Worm (Caenorhabditis elegans) whole organism, L3 larva: ENCODE measurements around the gene sec-22.

ENCODE experiments used
- R02D3.7 ChIP-seq: fragments of 150-350 bp; optimal IDR thresholded peaks from 2 replicates; lab custom pipeline; 2014; ENCODE audit warnings: missing biosample characterization, missing genetic modification characterization
- ZK546.5 ChIP-seq: sonication (generic microtip); optimal IDR thresholded peaks from 2 replicates; lab custom pipeline; 2017; ENCODE audit warnings: missing biosample characterization, missing genetic modification characterization
- aly-2 ChIP-seq: fragments of 150-350 bp; optimal IDR thresholded peaks from 2 replicates; lab custom pipeline; 2014; ENCODE audit warnings: missing biosample characterization, missing genetic modification characterization
- ama-1 ChIP-seq: fragments of 150-350 bp; optimal IDR thresholded peaks from 2 replicates; lab custom pipeline; 2018
- ceh-16 ChIP-seq: sonication (generic microtip); optimal IDR thresholded peaks from 2 replicates; lab custom pipeline; 2017; ENCODE audit warnings: missing biosample characterization, missing genetic modification characterization
- ceh-28 ChIP-seq: fragments of 150-350 bp; optimal IDR thresholded peaks from 2 replicates; lab custom pipeline; 2014; ENCODE audit warnings: missing biosample characterization, missing genetic modification reagents, missing genetic modification characterization
- ceh-82 ChIP-seq: fragments of 150-350 bp; optimal IDR thresholded peaks from 2 replicates; lab custom pipeline; 2014; ENCODE audit warnings: missing biosample characterization, missing genetic modification characterization
- ceh-9 ChIP-seq: sonication (generic microtip); optimal IDR thresholded peaks from 2 replicates; lab custom pipeline; 2018; ENCODE audit warnings: missing biosample characterization, missing genetic modification characterization
- daf-12 ChIP-seq: fragments of 150-350 bp; optimal IDR thresholded peaks from 2 replicates; lab custom pipeline; 2014; ENCODE audit warnings: missing biosample characterization, missing genetic modification reagents, missing genetic modification characterization
- egl-27 ChIP-seq: sonication (generic microtip); optimal IDR thresholded peaks from 4 replicates; lab custom pipeline; 2017; ENCODE audit warnings: missing biosample characterization, missing genetic modification reagents, missing genetic modification characterization
- egl-5 ChIP-seq: fragments of 150-350 bp; optimal IDR thresholded peaks from 2 replicates; lab custom pipeline; 2017; ENCODE audit warnings: missing biosample characterization, missing genetic modification reagents, missing genetic modification characterization, inconsistent platforms
- elt-1 ChIP-seq: fragments of 150-350 bp; optimal IDR thresholded peaks from 2 replicates; lab custom pipeline; 2014; ENCODE audit warnings: missing biosample characterization, missing genetic modification characterization
- elt-2 ChIP-seq: sonication (generic microtip); optimal IDR thresholded peaks from 2 replicates; lab custom pipeline; 2016; ENCODE audit warnings: missing genetic modification reagents, mild to moderate bottlenecking, missing genetic modification characterization, missing compliant biosample characterization
- elt-3 ChIP-seq, 3 experiments: fragments of 150-350 bp in 1 of 3; sonication (generic microtip) in 2 of 3; optimal IDR thresholded peaks; 2 replicates in 2 of 3; 4 replicates in 1 of 3; lab custom pipeline; 2014 to 2017; ENCODE audit warnings: missing biosample characterization in 3 of 3, missing genetic modification characterization in 3 of 3
- eor-1 ChIP-seq, 2 experiments: fragments of 150-350 bp; optimal IDR thresholded peaks; 2 replicates each; lab custom pipeline; 2014 to 2018; ENCODE audit warnings: missing biosample characterization in 2 of 2, missing genetic modification characterization in 2 of 2
- fkh-10 ChIP-seq: sonication (generic microtip); optimal IDR thresholded peaks from 2 replicates; lab custom pipeline; 2017; ENCODE audit warnings: missing biosample characterization, missing genetic modification reagents, missing genetic modification characterization
- fkh-2 ChIP-seq: fragments of 150-350 bp; optimal IDR thresholded peaks from 2 replicates; lab custom pipeline; 2014; ENCODE audit warnings: missing biosample characterization, missing genetic modification reagents, missing genetic modification characterization
- fos-1 ChIP-seq: fragments of 150-350 bp; optimal IDR thresholded peaks from 2 replicates; lab custom pipeline; 2014; ENCODE audit warnings: missing biosample characterization, missing genetic modification characterization
- hmg-11 ChIP-seq: sonication (generic microtip); optimal IDR thresholded peaks from 2 replicates; lab custom pipeline; 2016; ENCODE audit warnings: missing genetic modification characterization, missing compliant biosample characterization
- jun-1 ChIP-seq: fragments of 150-350 bp; optimal IDR thresholded peaks from 2 replicates; lab custom pipeline; 2014; ENCODE audit warnings: missing biosample characterization, missing genetic modification reagents, missing genetic modification characterization
- lin-15B ChIP-seq: fragments of 150-350 bp; optimal IDR thresholded peaks from 2 replicates; lab custom pipeline; 2014; ENCODE audit warnings: missing biosample characterization, missing genetic modification characterization
- lin-39 ChIP-seq: fragments of 150-350 bp; optimal IDR thresholded peaks from 2 replicates; lab custom pipeline; 2018; ENCODE audit warnings: missing biosample characterization, missing genetic modification reagents, missing genetic modification characterization
- lsy-12 ChIP-seq: sonication (generic microtip); optimal IDR thresholded peaks from 2 replicates; lab custom pipeline; 2016; ENCODE audit warnings: mild to moderate bottlenecking, missing genetic modification characterization, missing compliant biosample characterization
- mdl-1 ChIP-seq: fragments of 150-350 bp; optimal IDR thresholded peaks from 2 replicates; lab custom pipeline; 2014; ENCODE audit warnings: missing biosample characterization, missing genetic modification characterization
- mml-1 ChIP-seq: fragments of 150-350 bp; sonication (generic microtip); optimal IDR thresholded peaks from 3 replicates; lab custom pipeline; 2014; ENCODE audit warnings: missing biosample characterization, missing genetic modification characterization
- nfya-1 ChIP-seq: sonication (generic microtip); optimal IDR thresholded peaks from 2 replicates; lab custom pipeline; 2017; ENCODE audit warnings: missing genetic modification characterization, mild to moderate bottlenecking, missing compliant biosample characterization, antibody characterized with exemption, moderate library complexity; ENCODE audit not compliant: insufficient read depth
- nhr-11 ChIP-seq: fragments of 150-350 bp; optimal IDR thresholded peaks from 2 replicates; lab custom pipeline; 2014; ENCODE audit warnings: missing biosample characterization, missing genetic modification characterization
- nhr-23 ChIP-seq: fragments of 150-350 bp; optimal IDR thresholded peaks from 2 replicates; lab custom pipeline; 2014; ENCODE audit warnings: missing biosample characterization, missing genetic modification reagents, missing genetic modification characterization
- nhr-237 ChIP-seq: fragments of 150-350 bp; optimal IDR thresholded peaks from 2 replicates; lab custom pipeline; 2014; ENCODE audit warnings: missing biosample characterization, missing genetic modification characterization
- nhr-25 ChIP-seq: sonication (generic microtip); optimal IDR thresholded peaks from 2 replicates; lab custom pipeline; 2017; ENCODE audit warnings: missing biosample characterization, missing genetic modification characterization
- nhr-28 ChIP-seq: fragments of 150-350 bp; optimal IDR thresholded peaks from 2 replicates; lab custom pipeline; 2014; ENCODE audit warnings: missing biosample characterization, missing genetic modification characterization
- nhr-43 ChIP-seq: sonication (generic microtip); optimal IDR thresholded peaks from 2 replicates; lab custom pipeline; 2016; ENCODE audit warnings: mild to moderate bottlenecking, missing genetic modification characterization, missing compliant biosample characterization; ENCODE audit not compliant: poor library complexity, severe bottlenecking
- nhr-67 ChIP-seq: fragments of 150-350 bp; optimal IDR thresholded peaks from 2 replicates; lab custom pipeline; 2014; ENCODE audit warnings: missing biosample characterization, missing genetic modification characterization
- nhr-76 ChIP-seq: fragments of 150-350 bp; sonication (generic microtip); optimal IDR thresholded peaks from 5 replicates; lab custom pipeline; 2014; ENCODE audit warnings: missing biosample characterization, missing genetic modification characterization
- nhr-77 ChIP-seq: fragments of 150-350 bp; optimal IDR thresholded peaks from 2 replicates; lab custom pipeline; 2014; ENCODE audit warnings: missing biosample characterization, missing genetic modification characterization
- pha-4 ChIP-seq: fragments of 150-350 bp; optimal IDR thresholded peaks from 2 replicates; lab custom pipeline; 2014; ENCODE audit warnings: missing biosample characterization, missing genetic modification reagents, missing genetic modification characterization
- pqm-1 ChIP-seq: fragments of 150-350 bp; optimal IDR thresholded peaks from 2 replicates; lab custom pipeline; 2017; ENCODE audit warnings: missing biosample characterization, missing genetic modification characterization, inconsistent platforms
- sea-2 ChIP-seq: fragments of 150-350 bp; sonication (generic microtip); optimal IDR thresholded peaks from 4 replicates; lab custom pipeline; 2014; ENCODE audit warnings: missing biosample characterization, missing genetic modification reagents, missing genetic modification characterization
- skn-1 ChIP-seq: fragments of 150-350 bp; optimal IDR thresholded peaks from 2 replicates; lab custom pipeline; 2014; ENCODE audit warnings: missing biosample characterization, missing genetic modification characterization
- snpc-4 ChIP-seq: fragments of 150-350 bp; optimal IDR thresholded peaks from 2 replicates; lab custom pipeline; 2014; ENCODE audit warnings: missing biosample characterization, missing genetic modification characterization
- tbx-2 ChIP-seq: sonication (generic microtip); optimal IDR thresholded peaks from 2 replicates; lab custom pipeline; 2016; ENCODE audit warnings: mild to moderate bottlenecking, missing genetic modification characterization, missing compliant biosample characterization
- unc-39 ChIP-seq: sonication (generic microtip); optimal IDR thresholded peaks from 4 replicates; lab custom pipeline; 2017; ENCODE audit warnings: missing biosample characterization, missing genetic modification characterization
- unc-62 ChIP-seq: fragments of 150-350 bp; sonication (generic microtip); optimal IDR thresholded peaks from 4 replicates; lab custom pipeline; 2014; ENCODE audit warnings: missing biosample characterization, missing genetic modification reagents, missing genetic modification characterization
- zag-1 ChIP-seq: fragments of 150-350 bp; optimal IDR thresholded peaks from 2 replicates; lab custom pipeline; 2014; ENCODE audit warnings: missing biosample characterization, missing genetic modification characterization
- ztf-11 ChIP-seq: fragments of 150-350 bp; optimal IDR thresholded peaks from 2 replicates; lab custom pipeline; 2014; ENCODE audit warnings: missing biosample characterization, missing genetic modification characterization

The sec-22 gene

DNA sequence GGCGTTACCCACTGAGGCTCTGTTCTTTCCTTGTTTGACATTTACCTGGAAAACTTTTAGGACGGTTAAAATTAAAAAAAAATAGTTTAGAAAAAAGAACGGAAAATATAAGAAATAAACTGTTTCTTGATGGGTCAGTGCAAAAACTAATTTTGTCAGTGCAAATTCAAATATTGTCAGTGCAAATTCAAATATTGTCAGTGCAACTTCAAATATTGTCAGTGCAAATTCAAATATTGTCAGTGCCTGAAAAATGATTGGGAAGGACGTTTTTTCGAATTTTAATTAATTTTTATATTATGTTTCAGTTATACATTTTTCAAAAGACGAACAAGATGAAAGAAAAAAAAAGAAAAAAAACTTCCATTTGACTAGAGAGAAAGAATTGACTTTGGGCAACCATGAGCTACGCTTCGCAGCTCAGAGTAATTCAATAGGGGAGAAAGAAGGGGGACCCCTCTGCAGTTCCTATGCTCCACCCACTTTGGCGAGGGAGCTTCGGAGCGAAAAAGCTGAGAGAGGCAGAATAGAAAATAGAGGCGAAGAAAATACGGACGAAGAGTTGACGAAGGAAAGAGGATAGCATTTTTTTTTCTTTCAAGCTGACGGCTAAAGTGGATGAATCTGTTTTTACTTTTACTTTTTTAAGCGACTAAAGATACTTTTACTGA is 27.2 kb downstream of the sec-22 start, which contains the start of gene unc-1:
Gene unc-1, minus strand, starts transcription at position 51 of the 671 bp plus-strand sequence.
- TF ChIP-seq lin-39 (tag; lab: Kevin White, UChicago) (peak; percentile 64), R02D3.7 (tag; lab: Kevin White, UChicago) (no peak), elt-3 (tag; optimal IDR thresholded peaks at IDR 0.05; lab: Kevin White, UChicago) (no peak), zag-1 (tag; lab: Kevin White, UChicago) (no peak), nhr-76 (tag; lab: Kevin White, UChicago) (no peak), nfya-1 (tag; lab: Kevin White, UChicago) (peak; percentile 59), aly-2 (tag; lab: Kevin White, UChicago) (no peak), eor-1 (tag; optimal IDR thresholded peaks at IDR 0.05; lab: Kevin White, UChicago) (no peak), fkh-10 (no peak), elt-1 (no peak), elt-2 (tag; lab: Kevin White, UChicago) (no peak), tbx-2 (tag; lab: Kevin White, UChicago) (no peak), nhr-25 (tag; lab: Kevin White, UChicago) (no peak), ama-1 (lab: Kevin White, UChicago) (no peak), pha-4 (no peak), hmg-11 (tag; lab: Kevin White, UChicago) (peak; percentile 82), pqm-1 (tag; lab: Kevin White, UChicago) (no peak), sea-2 (no peak), mml-1 (tag; lab: Kevin White, UChicago) (no peak), ceh-28 (tag; lab: Kevin White, UChicago) (no peak), ceh-9 (tag; lab: Kevin White, UChicago) (no peak), ceh-82 (tag; lab: Kevin White, UChicago) (no peak)

DNA sequence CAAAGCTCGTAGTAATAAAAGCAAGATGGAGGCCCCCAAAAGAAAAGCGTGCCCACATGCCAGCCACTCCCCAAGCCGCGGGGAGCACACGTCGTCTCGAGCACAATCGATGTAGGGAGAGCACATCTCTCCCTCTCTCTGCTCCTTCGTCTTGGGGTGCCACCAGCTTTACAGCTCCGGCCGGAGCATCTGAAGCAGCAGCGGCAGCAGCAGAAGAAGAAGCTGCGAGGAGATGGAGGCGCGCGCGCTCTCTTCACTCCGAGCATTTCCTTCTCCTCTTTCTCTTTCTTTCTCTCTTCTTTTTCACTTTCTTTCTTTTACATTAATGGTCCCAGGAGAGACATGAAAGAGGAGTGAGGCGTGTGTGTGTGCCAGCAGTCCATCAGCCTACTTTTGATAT is 28.7 kb downstream of the sec-22 start:
- TF ChIP-seq elt-3 (tag; optimal IDR thresholded peaks at IDR 0.05; lab: Kevin White, UChicago) (no peak), lsy-12 (tag; lab: Kevin White, UChicago) (peak; percentile 6), ZK546.5 (tag; lab: Kevin White, UChicago) (no peak), ceh-82 (tag; lab: Kevin White, UChicago) (no peak), aly-2 (tag; lab: Kevin White, UChicago) (no peak), fkh-10 (peak; percentile 23), ceh-9 (tag; lab: Kevin White, UChicago) (no peak), skn-1 (tag; lab: Kevin White, UChicago) (no peak), R02D3.7 (tag; lab: Kevin White, UChicago) (no peak), nhr-67 (tag; lab: Kevin White, UChicago) (no peak), mml-1 (tag; lab: Kevin White, UChicago) (no peak), nhr-237 (tag; lab: Kevin White, UChicago) (no peak), egl-27 (tag; lab: Kevin White, UChicago) (no peak), pqm-1 (tag; lab: Kevin White, UChicago) (no peak), hmg-11 (tag; lab: Kevin White, UChicago) (peak; percentile 77), nhr-77 (tag; lab: Kevin White, UChicago) (no peak), fkh-2 (no peak), elt-2 (tag; lab: Kevin White, UChicago) (no peak), lin-15B (tag; lab: Kevin White, UChicago) (peak; percentile 6), unc-39 (tag; lab: Kevin White, UChicago) (no peak), ama-1 (lab: Kevin White, UChicago) (no peak), nhr-11 (tag; lab: Kevin White, UChicago) (no peak), zag-1 (tag; lab: Kevin White, UChicago) (no peak), nhr-23 (tag; lab: Kevin White, UChicago) (no peak), nhr-28 (tag; lab: Kevin White, UChicago) (no peak), fos-1 (no peak), egl-5 (tag; lab: Kevin White, UChicago) (peak; percentile 65), ztf-11 (tag; lab: Kevin White, UChicago) (no peak), nhr-43 (tag; lab: Kevin White, UChicago) (no peak), lin-39 (tag; lab: Kevin White, UChicago) (peak; percentile 93), nfya-1 (tag; lab: Kevin White, UChicago) (peak; percentile 81), tbx-2 (tag; lab: Kevin White, UChicago) (peak; percentile 67), nhr-76 (tag; lab: Kevin White, UChicago) (no peak), ceh-28 (tag; lab: Kevin White, UChicago) (no peak), nhr-25 (tag; lab: Kevin White, UChicago) (no peak), ceh-16 (tag; lab: Kevin White, UChicago) (no peak), elt-1 (no peak), jun-1 (tag; lab: Kevin White, UChicago) (no peak), unc-62 (GFP tag; lab: Kevin White, UChicago) (no peak), snpc-4 (no peak), mdl-1 (tag; lab: Kevin White, UChicago) (peak; percentile 39), daf-12 (tag; lab: Kevin White, UChicago) (no peak), pha-4 (no peak)
- TF ChIP-seq, all 47 proteins: peak for 9
